Worm (Caenorhabditis elegans): ENCODE results near the gene vmo-1.

The vmo-1 gene

ce11 chrV:20544610-20545009 lies 8.3 kb downstream of the vmo-1 start:
- TF ChIP-seq hlh-8 (tag; optimal IDR thresholded peaks at IDR 0.05): no peak
- TF ChIP-seq pha-2 (tag; optimal IDR thresholded peaks at IDR 0.05): no peak
- TF ChIP-seq eyg-1 (tag; optimal IDR thresholded peaks at IDR 0.05): no peak
- no peak for TF ChIP-seq ceh-31 (tag; optimal IDR thresholded peaks at IDR 0.05)
- TF ChIP-seq ttx-3 (tag; optimal IDR thresholded peaks at IDR 0.05): no peak

ce11 chrV:20544092-20544491 lies 8.8 kb downstream of the vmo-1 start, which contains the start of gene slc-36.3:
Gene slc-36.3 (minus strand): TSS chrV:20544192.
- TF ChIP-seq ceh-34 (tag; optimal IDR thresholded peaks at IDR 0.05): no peak
- no peak for TF ChIP-seq ceh-22 (tag; optimal IDR thresholded peaks at IDR 0.05)
- no peak for TF ChIP-seq npax-4 (tag; optimal IDR thresholded peaks at IDR 0.05)

ce11 chrV:20539055-20539454 lies 13.8 kb downstream of the vmo-1 start, which contains the start of gene Y38H6C.16:
Gene Y38H6C.16 (minus strand): TSS chrV:20539347.
- TF ChIP-seq ceh-34 (tag; optimal IDR thresholded peaks at IDR 0.05) (no peak), T23F11.4 (GFP tag; optimal IDR thresholded peaks at IDR 0.05) (no peak), hlh-6 (tag; optimal IDR thresholded peaks at IDR 0.05) (no peak), unc-86 (tag; optimal IDR thresholded peaks at IDR 0.05) (no peak), F13H6.1 (tag; optimal IDR thresholded peaks at IDR 0.05) (no peak), sox-2 (GFP tag; IDR thresholded peaks at IDR 0.05) (no peak), elt-2 (tag; optimal IDR thresholded peaks at IDR 0.05) (peak; percentile 14)

- no peak for TF ChIP-seq pat-9 (tag; optimal IDR thresholded peaks at IDR 0.05)
- TF ChIP-seq fax-1 (tag; optimal IDR thresholded peaks at IDR 0.05): no peak
- TF ChIP-seq hlh-13 (GFP tag; optimal IDR thresholded peaks at IDR 0.05): no peak
Observed at ce11 chrV:20536208-20536607, 16.7 kb downstream of the vmo-1 start, which contains the start of gene Y38H6C.15. Gene Y38H6C.15 (minus strand): TSS chrV:20536308.

ce11 chrV:20534072-20534471 lies 18.8 kb downstream of the vmo-1 start, which contains the start of gene famh-161:
Gene famh-161 (minus strand): TSS chrV:20534172.
- no peak for TF ChIP-seq nhr-232 (tag; optimal IDR thresholded peaks at IDR 0.05)

ce11 chrV:20527493-20527892 lies 25.4 kb downstream of the vmo-1 start, which contains the start of gene Y38H6C.13:
Gene Y38H6C.13 (plus strand): TSS chrV:20527793.
- no peak for TF ChIP-seq sox-2 (GFP tag; IDR thresholded peaks at IDR 0.05)
- TF ChIP-seq tbx-2 (tag; optimal IDR thresholded peaks at IDR 0.05): no peak
- TF ChIP-seq ceh-19 (GFP tag; optimal IDR thresholded peaks at IDR 0.05): no peak

ce11 chrV:20525816-20526459 lies 26.9 kb downstream of the vmo-1 start, which contains the start of the genes srh-166 and Y38H6C.24:
Gene srh-166 (minus strand): TSS chrV:20525866.
Gene Y38H6C.24 (plus strand): TSS chrV:20526435.
- TF ChIP-seq sox-2 (GFP tag; IDR thresholded peaks at IDR 0.05) (no peak), elt-2 (tag; optimal IDR thresholded peaks at IDR 0.05) (peak; percentile 83), ceh-45 (GFP tag; IDR thresholded peaks at IDR 0.05) (no peak)

- no peak for TF ChIP-seq ceh-45 (GFP tag; IDR thresholded peaks at IDR 0.05)
- no peak for TF ChIP-seq hlh-13 (GFP tag; optimal IDR thresholded peaks at IDR 0.05)
- no peak for TF ChIP-seq sox-4 (tag; optimal IDR thresholded peaks at IDR 0.05)
- no peak for TF ChIP-seq sdc-2 (tag; optimal IDR thresholded peaks at IDR 0.05)
- no peak for TF ChIP-seq eyg-1 (tag; optimal IDR thresholded peaks at IDR 0.05)
- no peak for TF ChIP-seq ama-1 (optimal IDR thresholded peaks at IDR 0.05)
- TF ChIP-seq hlh-30 (tag; optimal IDR thresholded peaks at IDR 0.05; ENCODE audit: insufficient read depth): no peak
- no peak for TF ChIP-seq nhr-11 (tag; optimal IDR thresholded peaks at IDR 0.05)
- no peak for TF ChIP-seq ceh-19 (GFP tag; optimal IDR thresholded peaks at IDR 0.05)
- no peak for TF ChIP-seq dmd-4 (tag; optimal IDR thresholded peaks at IDR 0.05; ENCODE audit: borderline replicate concordance)
- no peak for TF ChIP-seq ceh-6 (GFP tag; optimal IDR thresholded peaks at IDR 0.05)
- TF ChIP-seq lim-6 (tag; optimal IDR thresholded peaks at IDR 0.05): no peak
- TF ChIP-seq ceh-48 (tag; optimal IDR thresholded peaks at IDR 0.05): no peak
- TF ChIP-seq pqm-1 (tag; optimal IDR thresholded peaks at IDR 0.05): no peak
- TF ChIP-seq madf-2 (tag; optimal IDR thresholded peaks at IDR 0.05): no peak
- TF ChIP-seq nfya-1 (tag; optimal IDR thresholded peaks at IDR 0.05): no peak
Observed at ce11 chrV:20522219-20522618, 30.7 kb downstream of the vmo-1 start, which contains the start of the genes Y38H6C.9 and fbxa-150. Gene Y38H6C.9 (minus strand): TSS chrV:20522270. Gene fbxa-150 (plus strand): TSS chrV:20522598.
